Fruit fly (Drosophila melanogaster) whole organism, embryonic: ENCODE measurements around the gene Polr1B.

Experiments used
- Asciz ChIP-seq: fragments of 200-800 bp; sonication (Bioruptor generic); optimal IDR thresholded peaks from 2 replicates; lab custom pipeline; 2017; ENCODE audit warnings: missing biosample characterization, mild to moderate bottlenecking, missing genetic modification characterization, missing genetic modification reagents
- Atf-2 ChIP-seq: fragments of 200-800 bp; sonication (Bioruptor generic); optimal IDR thresholded peaks from 2 replicates; lab custom pipeline; 2016; ENCODE audit warnings: missing biosample characterization, missing genetic modification characterization
- Bgb ChIP-seq: fragments of 200-800 bp; sonication (Bioruptor generic); IDR thresholded peaks from 2 replicates; pipeline ENCODE4 v1.3.6; 2022; ENCODE audit warnings: missing biosample characterization, missing genetic modification characterization; ENCODE audit not compliant: partially characterized antibody
- Blimp-1 ChIP-seq: fragments of 200-800 bp; sonication (Bioruptor generic); optimal IDR thresholded peaks from 3 replicates; lab custom pipeline; 2018; ENCODE audit warnings: missing biosample characterization, missing genetic modification characterization, mild to moderate bottlenecking, moderate library complexity, missing genetic modification reagents
- CG11504 ChIP-seq: fragments of 200-800 bp; sonication (Bioruptor generic); optimal IDR thresholded peaks from 3 replicates; lab custom pipeline; 2019; ENCODE audit warnings: missing biosample characterization, mild to moderate bottlenecking, missing genetic modification characterization, moderate library complexity
- CG12236 ChIP-seq: fragments of 200-800 bp; sonication (Bioruptor generic); optimal IDR thresholded peaks from 2 replicates; lab custom pipeline; 2016; ENCODE audit warnings: missing biosample characterization, missing genetic modification characterization
- CG12391 ChIP-seq: fragments of 200-800 bp; sonication (Bioruptor generic); optimal IDR thresholded peaks from 3 replicates; lab custom pipeline; 2018; ENCODE audit warnings: missing biosample characterization, mild to moderate bottlenecking, missing genetic modification characterization, moderate library complexity
- CG13287 ChIP-seq: fragments of 200-800 bp; sonication (Bioruptor generic); IDR thresholded peaks from 2 replicates; pipeline ENCODE4 v1.3.6; 2022; ENCODE audit warnings: missing biosample characterization, missing genetic modification characterization; ENCODE audit not compliant: partially characterized antibody
- CG14014 ChIP-seq: fragments of 200-800 bp; sonication (Bioruptor generic); IDR thresholded peaks from 2 replicates; pipeline ENCODE4 v1.3.6; 2022; ENCODE audit warnings: missing biosample characterization, missing genetic modification characterization
- CG14965 ChIP-seq: fragments of 200-800 bp; sonication (Bioruptor generic); optimal IDR thresholded peaks from 2 replicates; lab custom pipeline; 2016; ENCODE audit warnings: missing biosample characterization, missing genetic modification characterization, borderline replicate concordance
- CG15514 ChIP-seq: fragments of 200-800 bp; sonication (Bioruptor generic); optimal IDR thresholded peaks from 3 replicates; lab custom pipeline; 2017; ENCODE audit warnings: missing biosample characterization, missing genetic modification characterization, mild to moderate bottlenecking, moderate library complexity, missing genetic modification reagents
- CG1603 ChIP-seq: fragments of 200-800 bp; sonication (Bioruptor generic); optimal IDR thresholded peaks from 2 replicates; lab custom pipeline; 2019; ENCODE audit warnings: missing biosample characterization, mild to moderate bottlenecking, missing genetic modification characterization, moderate library complexity
- CG16863 ChIP-seq: fragments of 200-800 bp; sonication (Bioruptor generic); optimal IDR thresholded peaks from 3 replicates; lab custom pipeline; 2016; ENCODE audit warnings: missing biosample characterization, missing genetic modification characterization
- CG2116 ChIP-seq: fragments of 200-800 bp; sonication (Bioruptor generic); optimal IDR thresholded peaks from 3 replicates; lab custom pipeline; 2018; ENCODE audit warnings: missing biosample characterization, mild to moderate bottlenecking, missing genetic modification characterization
- CG3407 ChIP-seq: fragments of 200-800 bp; sonication (Bioruptor generic); optimal IDR thresholded peaks from 2 replicates; lab custom pipeline; 2018; ENCODE audit warnings: missing biosample characterization, mild to moderate bottlenecking, missing genetic modification characterization
- CG4360 ChIP-seq: fragments of 200-800 bp; sonication (Bioruptor generic); IDR thresholded peaks from 2 replicates; pipeline ENCODE4 v1.3.6; 2022; ENCODE audit warnings: missing biosample characterization, missing genetic modification characterization
- CG6654 ChIP-seq: fragments of 200-800 bp; sonication (Bioruptor generic); optimal IDR thresholded peaks from 2 replicates; lab custom pipeline; 2017; ENCODE audit warnings: missing biosample characterization, mild to moderate bottlenecking, missing genetic modification characterization
- CG6813 ChIP-seq: fragments of 200-800 bp; sonication (Bioruptor generic); optimal IDR thresholded peaks from 2 replicates; lab custom pipeline; 2017; ENCODE audit warnings: missing biosample characterization, missing genetic modification characterization, mild to moderate bottlenecking, moderate library complexity, missing genetic modification reagents
- CG9437 ChIP-seq: fragments of 200-800 bp; sonication (Bioruptor generic); optimal IDR thresholded peaks from 2 replicates; lab custom pipeline; 2018; ENCODE audit warnings: missing biosample characterization, mild to moderate bottlenecking, missing genetic modification characterization
- E2f2 ChIP-seq: fragments of 200-800 bp; sonication (Bioruptor generic); IDR thresholded peaks from 2 replicates; pipeline ENCODE4 v1.3.6; 2022; ENCODE audit warnings: missing biosample characterization, missing genetic modification characterization
- Elba2 ChIP-seq: fragments of 200-800 bp; sonication (Bioruptor generic); optimal IDR thresholded peaks from 3 replicates; lab custom pipeline; 2016; ENCODE audit warnings: missing biosample characterization, missing genetic modification characterization
- Ets65A ChIP-seq: fragments of 200-800 bp; sonication (Bioruptor generic); peaks from one replicate; lab custom pipeline; 2016; ENCODE audit warnings: missing biosample characterization, missing genetic modification characterization
- HLH4C ChIP-seq: fragments of 200-800 bp; sonication (Bioruptor generic); IDR thresholded peaks from 3 replicates; pipeline ENCODE4 v1.3.6; 2022; ENCODE audit warnings: missing biosample characterization, missing genetic modification characterization; ENCODE audit not compliant: partially characterized antibody
- Hey ChIP-seq: fragments of 200-800 bp; sonication (Bioruptor generic); optimal IDR thresholded peaks from 3 replicates; lab custom pipeline; 2018; ENCODE audit warnings: missing biosample characterization, mild to moderate bottlenecking, missing genetic modification characterization
- Hr39 ChIP-seq: fragments of >200 bp; optimal IDR thresholded peaks from 2 replicates; lab custom pipeline; 2017
- Lpt ChIP-seq: fragments of >200 bp; optimal IDR thresholded peaks from 2 replicates; lab custom pipeline; 2018; ENCODE audit warnings: missing biosample characterization, missing genetic modification characterization
- Mad ChIP-seq: fragments of 200-800 bp; sonication (Bioruptor generic); optimal IDR thresholded peaks from 2 replicates; lab custom pipeline; 2016; ENCODE audit warnings: missing biosample characterization, missing genetic modification characterization
- Ravus ChIP-seq: fragments of 200-800 bp; sonication (Bioruptor generic); IDR thresholded peaks from 2 replicates; pipeline ENCODE4 v1.3.6; 2022; ENCODE audit warnings: missing biosample characterization, missing genetic modification characterization
- Sry-β ChIP-seq: fragments of 200-800 bp; sonication (Bioruptor generic); optimal IDR thresholded peaks from 2 replicates; lab custom pipeline; 2018; ENCODE audit warnings: missing biosample characterization, mild to moderate bottlenecking, missing genetic modification characterization, moderate library complexity
- Stat92E ChIP-seq, 3 experiments: fragments of >200 bp in 2 of 3; fragments of 200-800 bp in 1 of 3; sonication (Bioruptor generic) in 1 of 3; optimal IDR thresholded peaks; 2 replicates each; lab custom pipeline; 2017 to 2019; ENCODE audit warnings: missing biosample characterization in 3 of 3, missing genetic modification characterization in 3 of 3, mild to moderate bottlenecking in 1 of 3, moderate library complexity in 1 of 3
- Vsx1 ChIP-seq: fragments of 200-800 bp; sonication (Bioruptor generic); optimal IDR thresholded peaks from 2 replicates; lab custom pipeline; 2017; ENCODE audit warnings: missing biosample characterization, mild to moderate bottlenecking, missing genetic modification characterization, missing genetic modification reagents
- amos ChIP-seq: fragments of 200-800 bp; sonication (Bioruptor generic); IDR thresholded peaks from 2 replicates; pipeline ENCODE4 v1.3.6; 2022; ENCODE audit warnings: missing biosample characterization, missing genetic modification characterization; ENCODE audit not compliant: partially characterized antibody
- ap ChIP-seq: fragments of 200-800 bp; sonication (Bioruptor generic); IDR thresholded peaks from 2 replicates; pipeline ENCODE4 v1.3.6; 2022; ENCODE audit warnings: missing biosample characterization, missing genetic modification characterization
- ci ChIP-seq: fragments of 200-800 bp; sonication (Bioruptor generic); IDR thresholded peaks from 3 replicates; pipeline ENCODE4 v1.3.6; 2022; ENCODE audit warnings: missing biosample characterization, missing genetic modification characterization
- dimm ChIP-seq: fragments of 200-800 bp; sonication (Bioruptor generic); IDR thresholded peaks from 2 replicates; pipeline ENCODE4 v1.3.6; 2022; ENCODE audit warnings: missing biosample characterization, missing genetic modification characterization
- fd96Cb ChIP-seq: fragments of 200-800 bp; sonication (Bioruptor generic); optimal IDR thresholded peaks from 2 replicates; lab custom pipeline; 2018; ENCODE audit warnings: missing biosample characterization, mild to moderate bottlenecking, missing genetic modification characterization, moderate library complexity
- gce ChIP-seq: fragments of 200-800 bp; sonication (Bioruptor generic); IDR thresholded peaks from 3 replicates; pipeline ENCODE4 v1.3.6; 2022; ENCODE audit warnings: missing biosample characterization, missing genetic modification characterization
- her ChIP-seq: fragments of 200-800 bp; sonication (Bioruptor generic); optimal IDR thresholded peaks from 2 replicates; lab custom pipeline; 2016; ENCODE audit warnings: missing biosample characterization, missing genetic modification characterization
- jumu ChIP-seq: fragments of 200-800 bp; sonication (Bioruptor generic); optimal IDR thresholded peaks from 3 replicates; lab custom pipeline; 2016; ENCODE audit warnings: missing biosample characterization, missing genetic modification characterization
- lab ChIP-seq: fragments of 200-800 bp; sonication (Bioruptor generic); optimal IDR thresholded peaks from 3 replicates; lab custom pipeline; 2017; ENCODE audit warnings: missing biosample characterization, missing genetic modification characterization, mild to moderate bottlenecking, moderate library complexity, missing genetic modification reagents
- lilli ChIP-seq: fragments of 200-800 bp; sonication (Bioruptor generic); optimal IDR thresholded peaks from 3 replicates; lab custom pipeline; 2016; ENCODE audit warnings: missing biosample characterization, missing genetic modification characterization
- odd ChIP-seq: fragments of 200-800 bp; sonication (Bioruptor generic); optimal IDR thresholded peaks from 2 replicates; lab custom pipeline; 2017; ENCODE audit warnings: missing biosample characterization, mild to moderate bottlenecking, missing genetic modification characterization
- p53 ChIP-seq: fragments of 200-800 bp; sonication (Bioruptor generic); optimal IDR thresholded peaks from 2 replicates; lab custom pipeline; 2016; ENCODE audit warnings: missing biosample characterization, missing genetic modification characterization
- pfk ChIP-seq: fragments of 200-800 bp; sonication (Bioruptor generic); optimal IDR thresholded peaks from 2 replicates; lab custom pipeline; 2018; ENCODE audit warnings: missing biosample characterization, mild to moderate bottlenecking, missing genetic modification characterization, moderate library complexity
- ro ChIP-seq: fragments of 200-800 bp; sonication (Bioruptor generic); IDR thresholded peaks from 2 replicates; pipeline ENCODE4 v1.3.6; 2022; ENCODE audit warnings: missing biosample characterization, missing genetic modification characterization
- unc-4 ChIP-seq: fragments of 200-800 bp; sonication (Bioruptor generic); IDR thresholded peaks from 2 replicates; pipeline ENCODE4 v1.3.6; 2022; ENCODE audit warnings: missing biosample characterization, missing genetic modification characterization; ENCODE audit not compliant: partially characterized antibody
- vvl ChIP-seq: fragments of 200-800 bp; sonication (Bioruptor generic); IDR thresholded peaks from 2 replicates; pipeline ENCODE4 v1.3.6; 2022; ENCODE audit warnings: missing biosample characterization, missing genetic modification characterization
- zen2 ChIP-seq: fragments of 200-800 bp; sonication (Bioruptor generic); IDR thresholded peaks from 3 replicates; pipeline ENCODE4 v1.3.6; 2022; ENCODE audit warnings: missing biosample characterization, missing genetic modification characterization; ENCODE audit not compliant: partially characterized antibody

Gene Polr1B

dm6 chr2L:403627-404575 lies at the start of gene Polr1B:
TSS of gene Polr1B (plus strand) at chr2L:404285.
- TF ChIP-seq Asciz (GFP tag; lab: Kevin White, UChicago) (no peak), ro (GFP tag; lab: Robert Waterston, UW) (no peak), CG6654 (GFP tag; lab: Kevin White, UChicago) (no peak), CG6813 (no peak), Sry-β (peak; percentile 88), Mad (GFP tag; lab: Kevin White, UChicago) (no peak), Hr39 (no peak), CG12236 (no peak), Ravus (GFP tag; lab: Robert Waterston, UW) (no peak), Hey (tag; lab: Kevin White, UChicago) (no peak), CG14014 (GFP tag; lab: Robert Waterston, UW) (no peak), Elba2 (GFP tag; lab: Kevin White, UChicago) (peak; percentile 38), lilli (GFP tag; lab: Kevin White, UChicago) (peak; percentile 16), Stat92E (GFP tag; optimal IDR thresholded peaks at IDR 0.05; lab: Kevin White, UChicago) (peak in 1 of 3 experiments; percentile 48), fd96Cb (tag; lab: Kevin White, UChicago) (no peak), zen2 (GFP tag; lab: Robert Waterston, UW) (no peak), jumu (GFP tag; lab: Kevin White, UChicago) (no peak), Ets65A (GFP tag; lab: Kevin White, UChicago) (no peak), lab (GFP tag; lab: Kevin White, UChicago) (no peak), p53 (no peak), CG13287 (GFP tag; lab: Robert Waterston, UW) (peak; percentile 71), ap (GFP tag; lab: Robert Waterston, UW) (no peak), CG1603 (tag; lab: Kevin White, UChicago) (no peak), Bgb (GFP tag; lab: Robert Waterston, UW) (peak; percentile 55), HLH4C (GFP tag; lab: Robert Waterston, UW) (peak; percentile 47; the same call in 2 of the 3 replicates), CG2116 (GFP tag; lab: Kevin White, UChicago) (peak; percentile 62), Lpt (GFP tag; lab: Kevin White, UChicago) (no peak), CG16863 (GFP tag; lab: Kevin White, UChicago) (no peak), ci (GFP tag; lab: Robert Waterston, UW) (no peak), CG4360 (GFP tag; lab: Robert Waterston, UW) (no peak), gce (GFP tag; lab: Robert Waterston, UW) (no peak), pfk (no peak), CG15514 (GFP tag; lab: Kevin White, UChicago) (peak; percentile 100), Vsx1 (GFP tag; lab: Kevin White, UChicago) (no peak), E2f2 (GFP tag; lab: Robert Waterston, UW) (peak; percentile 93), Blimp-1 (GFP tag; lab: Kevin White, UChicago) (no peak), amos (GFP tag; lab: Robert Waterston, UW) (peak; percentile 64), unc-4 (GFP tag; lab: Robert Waterston, UW) (peak; percentile 48; the same call in 1 of the 2 replicates), Atf-2 (GFP tag; lab: Kevin White, UChicago) (no peak), odd (no peak), CG9437 (no peak), vvl (no peak), CG14965 (GFP tag; lab: Kevin White, UChicago) (no peak), CG11504 (tag; lab: Kevin White, UChicago) (no peak), CG12391 (peak; percentile 50), her (GFP tag; lab: Kevin White, UChicago) (no peak), CG3407 (GFP tag; lab: Kevin White, UChicago) (no peak), dimm (GFP tag; lab: Robert Waterston, UW) (no peak)
